Worm (Caenorhabditis elegans) whole organism, midembryonic: Measurements from ENCODE around the gene srw-145.

Experiments
- T22C8.4 ChIP-seq: fragments of 200-800 bp; sonication (Bioruptor generic); IDR thresholded peaks from 2 replicates; pipeline ENCODE4 v1.3.6; 2022; ENCODE audit warnings: missing genetic modification characterization, missing compliant biosample characterization
- cog-1 ChIP-seq: sonication (generic microtip); optimal IDR thresholded peaks from 2 replicates; lab custom pipeline; 2016; ENCODE audit warnings: missing genetic modification characterization, missing compliant biosample characterization
- flt-1 ChIP-seq: fragments of 200-800 bp; sonication (Bioruptor generic); IDR thresholded peaks from 2 replicates; pipeline ENCODE4 v1.3.6; 2022; ENCODE audit warnings: missing genetic modification characterization, missing compliant biosample characterization
- klf-2 ChIP-seq: fragments of 200-800 bp; sonication (Bioruptor generic); conservative IDR thresholded peaks from 2 replicates; pipeline ENCODE4 v1.3.6; 2022; ENCODE audit warnings: missing genetic modification reagents, missing genetic modification characterization, missing compliant biosample characterization
- med-1 ChIP-seq: sonication (generic microtip); optimal IDR thresholded peaks from 2 replicates; lab custom pipeline; 2017; ENCODE audit warnings: missing genetic modification characterization, mild to moderate bottlenecking, missing compliant biosample characterization, antibody characterized with exemption, missing genetic modification reagents; ENCODE audit not compliant: insufficient read depth
- ref-1 ChIP-seq: fragments of 200-800 bp; sonication (Bioruptor generic); conservative IDR thresholded peaks from 2 replicates; pipeline ENCODE4 v1.3.6; 2022; ENCODE audit warnings: missing genetic modification reagents, missing genetic modification characterization, missing compliant biosample characterization
- tab-1 ChIP-seq: fragments of 200-800 bp; sonication (Bioruptor generic); IDR thresholded peaks from 2 replicates; pipeline ENCODE4 v1.3.6; 2022; ENCODE audit warnings: missing genetic modification characterization, missing compliant biosample characterization
- ztf-23 ChIP-seq: fragments of 200-800 bp; sonication (Bioruptor generic); IDR thresholded peaks from 2 replicates; pipeline ENCODE4 v1.3.6; 2022; ENCODE audit warnings: missing genetic modification reagents, missing genetic modification characterization, missing compliant biosample characterization
- ztf-29 ChIP-seq: fragments of 200-800 bp; sonication (Bioruptor generic); IDR thresholded peaks from 2 replicates; pipeline ENCODE4 v1.3.6; 2022; ENCODE audit warnings: missing genetic modification reagents, missing genetic modification characterization, missing compliant biosample characterization

- no peak for TF ChIP-seq med-1 (GFP tag; lab: Kevin White, UChicago)
- no peak for TF ChIP-seq cog-1 (tag; lab: Kevin White, UChicago)
- TF ChIP-seq ztf-29 = no peak
- TF ChIP-seq flt-1 = no peak
- TF ChIP-seq klf-2 (GFP tag; lab: Robert Waterston, UW) = no peak
- no peak for TF ChIP-seq tab-1
- no peak for TF ChIP-seq ref-1 (GFP tag; lab: Robert Waterston, UW)
- TF ChIP-seq ztf-23 = no peak
- no peak for TF ChIP-seq T22C8.4 (GFP tag; lab: Robert Waterston, UW)
Observed at ce11 chrV:13935423-13935822, 1.5 kb upstream of the srw-145 start.
